Fruit fly (Drosophila melanogaster): ENCODE data around the gene bur.

Gene bur

dm6 chr2L:21142972-21143385, 36.5 kb downstream of the bur start, which contains the start of gene pths (continued):
- TF ChIP-seq CG3726 (GFP tag; IDR thresholded peaks at IDR 0.05) (no peak), Kr (GFP tag; optimal IDR thresholded peaks at IDR 0.05) (no peak), CG34422 (GFP tag; IDR thresholded peaks at IDR 0.05) (no peak; the same call in 2 of the 3 replicates), hth (optimal IDR thresholded peaks at IDR 0.05) (no peak), chinmo (GFP tag; IDR thresholded peaks at IDR 0.05; ENCODE audit: partially characterized antibody) (no peak), CG6765 (GFP tag; optimal IDR thresholded peaks at IDR 0.05) (no peak), CG15269 (tag; optimal IDR thresholded peaks at IDR 0.05) (no peak), ro (GFP tag; IDR thresholded peaks at IDR 0.05) (no peak), CG18764 (GFP tag; optimal IDR thresholded peaks at IDR 0.05) (peak; percentile 4), Dek (tag; optimal IDR thresholded peaks at IDR 0.05) (no peak), CG2129 (GFP tag; IDR thresholded peaks at IDR 0.05; ENCODE audit: partially characterized antibody) (peak; percentile 72), CG17328 (GFP tag; IDR thresholded peaks at IDR 0.05) (0 out of 2 replicates have a peak, but pooled peaks have one; percentile 28), wek (GFP tag; optimal IDR thresholded peaks at IDR 0.05) (no peak), CG9797 (GFP tag; optimal IDR thresholded peaks at IDR 0.05) (peak; percentile 8), ranshi (GFP tag; IDR thresholded peaks at IDR 0.05) (0 out of 2 replicates have a peak, but pooled peaks have one; percentile 41), YL-1 (GFP tag; optimal IDR thresholded peaks at IDR 0.05) (peak; percentile 60), CG10366 (GFP tag; IDR thresholded peaks at IDR 0.05) (0 out of 2 replicates have a peak, but pooled peaks have one; percentile 33), CG6791 (GFP tag; IDR thresholded peaks at IDR 0.05; ENCODE audit: partially characterized antibody) (peak; percentile 89), CG6689 (GFP tag; IDR thresholded peaks at IDR 0.05) (peak; percentile 50; the same call in 1 of the 2 replicates), inv (GFP tag; IDR thresholded peaks at IDR 0.05; ENCODE audit: partially characterized antibody) (peak; percentile 79), CG32532 (GFP tag; IDR thresholded peaks at IDR 0.05) (peak; percentile 65), Nf-YC (tag; optimal IDR thresholded peaks at IDR 0.05) (no peak), otp (GFP tag; IDR thresholded peaks at IDR 0.05) (no peak), Elba2 (GFP tag; optimal IDR thresholded peaks at IDR 0.05) (peak; percentile 0), grn (GFP tag; optimal IDR thresholded peaks at IDR 0.05) (peak; percentile 45), repo (GFP tag; optimal IDR thresholded peaks at IDR 0.05) (no peak), Adf1 (GFP tag; IDR thresholded peaks at IDR 0.05) (no peak), Tbp (GFP tag; optimal IDR thresholded peaks at IDR 0.05) (no peak), fd102C (GFP tag; optimal IDR thresholded peaks at IDR 0.05) (no peak), cas (GFP tag; IDR thresholded peaks at IDR 0.05) (no peak), wor (GFP tag; IDR thresholded peaks at IDR 0.05) (no peak), Lim3 (GFP tag; IDR thresholded peaks at IDR 0.05) (no peak), scrt (GFP tag; optimal IDR thresholded peaks at IDR 0.05) (no peak), CG9932 (GFP tag; IDR thresholded peaks at IDR 0.05) (peak; percentile 82), D (optimal IDR thresholded peaks at IDR 0.05) (no peak), D (GFP tag; optimal IDR thresholded peaks at IDR 0.05) (no peak), seq (GFP tag; IDR thresholded peaks at IDR 0.05) (no peak), Doc3 (GFP tag; IDR thresholded peaks at IDR 0.05; ENCODE audit: partially characterized antibody) (peak; percentile 54; the same call in 2 of the 3 replicates), jumu (GFP tag; optimal IDR thresholded peaks at IDR 0.05) (peak; percentile 58), Atf6 (GFP tag; IDR thresholded peaks at IDR 0.05) (no peak), cwo (GFP tag; optimal IDR thresholded peaks at IDR 0.05) (no peak), CG11560 (tag; IDR thresholded peaks at IDR 0.05) (no peak), CG7786 (GFP tag; optimal IDR thresholded peaks at IDR 0.05) (peak; percentile 38), Bdp1 (GFP tag; optimal IDR thresholded peaks at IDR 0.05) (no peak), CG6254 (GFP tag; optimal IDR thresholded peaks at IDR 0.05) (no peak), CG9817 (tag; optimal IDR thresholded peaks at IDR 0.05) (peak; percentile 68), CG8388 (GFP tag; optimal IDR thresholded peaks at IDR 0.05) (no peak), Asciz (GFP tag; optimal IDR thresholded peaks at IDR 0.05) (no peak), ato (GFP tag; IDR thresholded peaks at IDR 0.05; ENCODE audit: partially characterized antibody) (peak; percentile 71; the same call in 1 of the 2 replicates), Xbp1 (GFP tag; optimal IDR thresholded peaks at IDR 0.05) (peak; percentile 74), CG6654 (GFP tag; optimal IDR thresholded peaks at IDR 0.05) (no peak), Mad (GFP tag; optimal IDR thresholded peaks at IDR 0.05) (no peak)

Measured in whole organism, embryonic.